Worm (Caenorhabditis elegans) whole organism, young adult: ENCODE data around the gene syf-3.

ENCODE experiments used
- egl-44 ChIP-seq: fragments of 200-800 bp; sonication (Bioruptor generic); IDR thresholded peaks from 2 replicates; pipeline ENCODE4 v1.3.6; 2022; ENCODE audit warnings: missing genetic modification reagents, missing genetic modification characterization, missing compliant biosample characterization
- hlh-26 ChIP-seq: fragments of 200-800 bp; sonication (Bioruptor generic); conservative IDR thresholded peaks from 2 replicates; pipeline ENCODE4 v1.3.6; 2022; ENCODE audit warnings: missing genetic modification reagents, missing genetic modification characterization, missing compliant biosample characterization
- let-526 ChIP-seq: fragments of 200-800 bp; sonication (Bioruptor generic); IDR thresholded peaks from 2 replicates; pipeline ENCODE4 v1.3.6; 2022; ENCODE audit warnings: missing genetic modification reagents, missing genetic modification characterization, missing compliant biosample characterization
- nhr-179 ChIP-seq: sonication (generic microtip); optimal IDR thresholded peaks from 2 replicates; lab custom pipeline; 2016; ENCODE audit warnings: mild to moderate bottlenecking, missing genetic modification characterization, missing compliant biosample characterization
- sptf-2 ChIP-seq: fragments of 200-800 bp; sonication (Bioruptor generic); optimal IDR thresholded peaks from 2 replicates; lab custom pipeline; 2018; ENCODE audit warnings: mild to moderate bottlenecking, missing genetic modification characterization, missing compliant biosample characterization
- ztf-26 ChIP-seq: sonication (generic microtip); optimal IDR thresholded peaks from 2 replicates; lab custom pipeline; 2017; ENCODE audit warnings: missing genetic modification characterization, missing compliant biosample characterization

DNA sequence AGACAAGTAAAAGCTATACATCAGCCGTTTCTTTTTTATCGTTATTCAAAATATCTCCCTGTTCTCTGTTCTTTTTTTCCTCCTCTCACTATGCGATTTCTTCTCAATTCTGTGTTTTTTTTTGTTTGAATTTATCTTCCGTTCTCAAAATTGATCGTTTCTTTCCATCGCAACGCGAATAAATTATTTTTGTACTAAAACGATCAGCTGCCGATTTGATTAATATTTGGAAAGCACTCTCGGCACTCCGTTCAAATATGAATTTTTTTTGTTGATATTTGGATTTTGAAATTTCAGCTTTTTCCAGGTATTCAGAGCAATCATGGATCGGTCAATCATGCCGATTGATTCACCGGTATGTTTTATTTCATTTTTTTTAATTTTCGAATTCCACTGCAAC, 3.3 kb downstream of the syf-3 start, which contains the start of gene pst-1:
- TF ChIP-seq hlh-26 = no peak
- no peak for TF ChIP-seq let-526 (GFP tag; lab: Robert Waterston, UW)
- TF ChIP-seq ztf-26 (tag; lab: Kevin White, UChicago) = no peak
- no peak for TF ChIP-seq sptf-2
- no peak for TF ChIP-seq egl-44 (GFP tag; lab: Robert Waterston, UW)
- no peak for TF ChIP-seq nhr-179 (tag; lab: Kevin White, UChicago)
